Fruit fly (Drosophila melanogaster) whole organism, embryonic: ENCODE data around the gene Ndae1.

Source experiments
- BEAF-32 ChIP-seq: fragments of 200-800 bp; sonication (Bioruptor generic); optimal IDR thresholded peaks from 3 replicates; lab custom pipeline; 2017; ENCODE audit warnings: missing biosample characterization, missing genetic modification characterization, mild to moderate bottlenecking, moderate library complexity, missing genetic modification reagents
- CG10147 ChIP-seq: fragments of 200-800 bp; sonication (Bioruptor generic); optimal IDR thresholded peaks from 2 replicates; lab custom pipeline; 2019; ENCODE audit warnings: missing biosample characterization, mild to moderate bottlenecking, missing genetic modification characterization, moderate library complexity
- CG12659 ChIP-seq: fragments of 200-800 bp; sonication (Bioruptor generic); optimal IDR thresholded peaks from 3 replicates; lab custom pipeline; 2017; ENCODE audit warnings: mild to moderate bottlenecking, missing biosample characterization, missing genetic modification reagents, missing genetic modification characterization
- CG14014 ChIP-seq: fragments of 200-800 bp; sonication (Bioruptor generic); IDR thresholded peaks from 2 replicates; pipeline ENCODE4 v1.3.6; 2022; ENCODE audit warnings: missing biosample characterization, missing genetic modification characterization
- CG15696 ChIP-seq: fragments of 200-800 bp; sonication (Bioruptor generic); optimal IDR thresholded peaks from 2 replicates; lab custom pipeline; 2019; ENCODE audit warnings: missing biosample characterization, mild to moderate bottlenecking, missing genetic modification characterization, moderate library complexity
- CG18764 ChIP-seq: fragments of 200-800 bp; sonication (Bioruptor generic); optimal IDR thresholded peaks from 3 replicates; lab custom pipeline; 2016; ENCODE audit warnings: missing biosample characterization, missing genetic modification characterization
- CG34422 ChIP-seq: fragments of 200-800 bp; sonication (Bioruptor generic); IDR thresholded peaks from 3 replicates; pipeline ENCODE4 v1.3.6; 2022; ENCODE audit warnings: missing biosample characterization, missing genetic modification characterization
- CG3995 ChIP-seq: fragments of 200-800 bp; sonication (Bioruptor generic); optimal IDR thresholded peaks from 3 replicates; lab custom pipeline; 2016; ENCODE audit warnings: missing biosample characterization, missing genetic modification characterization
- CG4282 ChIP-seq: fragments of 200-800 bp; sonication (Bioruptor generic); optimal IDR thresholded peaks from 2 replicates; lab custom pipeline; 2016; ENCODE audit warnings: missing biosample characterization, missing genetic modification characterization
- CG6272 ChIP-seq: fragments of 200-800 bp; sonication (Bioruptor generic); IDR thresholded peaks from 2 replicates; pipeline ENCODE4 v1.3.6; 2022; ENCODE audit warnings: missing biosample characterization, missing genetic modification characterization
- CG6689 ChIP-seq: fragments of 200-800 bp; sonication (Bioruptor generic); IDR thresholded peaks from 2 replicates; pipeline ENCODE4 v1.3.6; 2022; ENCODE audit warnings: missing biosample characterization, missing genetic modification characterization
- CG6765 ChIP-seq: fragments of 200-800 bp; sonication (Bioruptor generic); optimal IDR thresholded peaks from 3 replicates; lab custom pipeline; 2017; ENCODE audit warnings: missing biosample characterization, mild to moderate bottlenecking, missing genetic modification characterization
- CG7839 ChIP-seq: fragments of 200-800 bp; sonication (Bioruptor generic); optimal IDR thresholded peaks from 3 replicates; lab custom pipeline; 2018; ENCODE audit warnings: missing biosample characterization, mild to moderate bottlenecking, missing genetic modification characterization, moderate library complexity
- CG7963 ChIP-seq: fragments of 200-800 bp; sonication (Bioruptor generic); IDR thresholded peaks from 3 replicates; pipeline ENCODE4 v1.3.6; 2022; ENCODE audit warnings: missing biosample characterization, missing genetic modification characterization; ENCODE audit not compliant: partially characterized antibody
- CG8089 ChIP-seq: fragments of 200-800 bp; sonication (Bioruptor generic); optimal IDR thresholded peaks from 3 replicates; lab custom pipeline; 2016; ENCODE audit warnings: missing biosample characterization, missing genetic modification characterization
- CG9609 ChIP-seq: fragments of 200-800 bp; sonication (Bioruptor generic); optimal IDR thresholded peaks from 3 replicates; lab custom pipeline; 2016; ENCODE audit warnings: missing biosample characterization, missing genetic modification characterization
- CG9932 ChIP-seq: fragments of 200-800 bp; sonication (Bioruptor generic); IDR thresholded peaks from 2 replicates; pipeline ENCODE4 v1.3.6; 2022; ENCODE audit warnings: missing biosample characterization, missing genetic modification characterization
- CoRest ChIP-seq: fragments of 200-800 bp; sonication (Bioruptor generic); optimal IDR thresholded peaks from 3 replicates; lab custom pipeline; 2018; ENCODE audit warnings: missing biosample characterization, mild to moderate bottlenecking, missing genetic modification characterization, moderate library complexity
- Doc3 ChIP-seq: fragments of 200-800 bp; sonication (Bioruptor generic); IDR thresholded peaks from 3 replicates; pipeline ENCODE4 v1.3.6; 2022; ENCODE audit warnings: missing biosample characterization, missing genetic modification characterization; ENCODE audit not compliant: partially characterized antibody
- Drgx ChIP-seq: fragments of 200-800 bp; sonication (Bioruptor generic); IDR thresholded peaks from 2 replicates; pipeline ENCODE4 v1.3.6; 2022; ENCODE audit warnings: missing biosample characterization, missing genetic modification characterization
- Eip74EF ChIP-seq, 2 experiments: fragments of 200-800 bp in 1 of 2; fragments of >200 bp in 1 of 2; sonication (Bioruptor generic) in 1 of 2; optimal IDR thresholded peaks; 2 replicates each; lab custom pipeline; 2017 to 2019; ENCODE audit warnings: missing biosample characterization in 2 of 2, missing genetic modification characterization in 2 of 2, mild to moderate bottlenecking in 1 of 2, moderate library complexity in 1 of 2
- Hr39 ChIP-seq: fragments of >200 bp; optimal IDR thresholded peaks from 2 replicates; lab custom pipeline; 2017
- Mes4 ChIP-seq: fragments of 200-800 bp; sonication (Bioruptor generic); optimal IDR thresholded peaks from 2 replicates; lab custom pipeline; 2016; ENCODE audit warnings: missing biosample characterization, missing genetic modification characterization
- Oaz ChIP-seq: fragments of 200-800 bp; sonication (Bioruptor generic); IDR thresholded peaks from 2 replicates; pipeline ENCODE4 v1.3.6; 2022; ENCODE audit warnings: missing biosample characterization, missing genetic modification characterization
- Oli ChIP-seq: fragments of 200-800 bp; sonication (Bioruptor generic); optimal IDR thresholded peaks from 2 replicates; lab custom pipeline; 2018; ENCODE audit warnings: missing biosample characterization, mild to moderate bottlenecking, missing genetic modification characterization, moderate library complexity
- Optix ChIP-seq: fragments of 200-800 bp; sonication (Bioruptor generic); IDR thresholded peaks from 3 replicates; pipeline ENCODE4 v1.3.6; 2022; ENCODE audit warnings: missing biosample characterization, missing genetic modification characterization
- Rfx ChIP-seq: fragments of 200-800 bp; sonication (Bioruptor generic); IDR thresholded peaks from 2 replicates; pipeline ENCODE4 v1.3.6; 2022; ENCODE audit warnings: missing biosample characterization, missing genetic modification characterization
- Side ChIP-seq: fragments of 200-800 bp; sonication (Bioruptor generic); optimal IDR thresholded peaks from 2 replicates; lab custom pipeline; 2016; ENCODE audit warnings: missing biosample characterization, missing genetic modification characterization
- Six4 ChIP-seq: fragments of 200-800 bp; sonication (Bioruptor generic); optimal IDR thresholded peaks from 2 replicates; lab custom pipeline; 2016; ENCODE audit warnings: missing biosample characterization, missing genetic modification characterization
- Tbp ChIP-seq: fragments of >200 bp; optimal IDR thresholded peaks from 2 replicates; lab custom pipeline; 2018; ENCODE audit warnings: missing biosample characterization, missing genetic modification characterization
- amos ChIP-seq: fragments of 200-800 bp; sonication (Bioruptor generic); IDR thresholded peaks from 2 replicates; pipeline ENCODE4 v1.3.6; 2022; ENCODE audit warnings: missing biosample characterization, missing genetic modification characterization; ENCODE audit not compliant: partially characterized antibody
- bigmax ChIP-seq: fragments of 200-800 bp; sonication (Bioruptor generic); optimal IDR thresholded peaks from 2 replicates; lab custom pipeline; 2018; ENCODE audit warnings: missing biosample characterization, mild to moderate bottlenecking, missing genetic modification characterization
- cg ChIP-seq: fragments of 200-800 bp; sonication (Bioruptor generic); optimal IDR thresholded peaks from 3 replicates; lab custom pipeline; 2019; ENCODE audit warnings: missing biosample characterization, mild to moderate bottlenecking, missing genetic modification characterization, moderate library complexity
- crol ChIP-seq: fragments of 200-800 bp; sonication (Bioruptor generic); IDR thresholded peaks from 2 replicates; pipeline ENCODE4 v1.3.6; 2022; ENCODE audit warnings: missing biosample characterization, missing genetic modification characterization
- dati ChIP-seq: fragments of 200-800 bp; sonication (Bioruptor generic); IDR thresholded peaks from 2 replicates; pipeline ENCODE4 v1.3.6; 2022; ENCODE audit warnings: missing biosample characterization, missing genetic modification characterization
- esg ChIP-seq: fragments of 200-800 bp; sonication (Bioruptor generic); conservative IDR thresholded peaks from 2 replicates; pipeline ENCODE4 v1.3.6; 2022; ENCODE audit warnings: missing biosample characterization, missing genetic modification characterization
- fru ChIP-seq: fragments of >200 bp; optimal IDR thresholded peaks from 2 replicates; lab custom pipeline; 2017
- gem ChIP-seq: fragments of 200-800 bp; sonication (Bioruptor generic); optimal IDR thresholded peaks from 2 replicates; lab custom pipeline; 2019; ENCODE audit warnings: missing biosample characterization, mild to moderate bottlenecking, missing genetic modification characterization, moderate library complexity
- hb ChIP-seq: fragments of 200-800 bp; sonication (Bioruptor generic); IDR thresholded peaks from 3 replicates; pipeline ENCODE4 v1.3.6; 2022; ENCODE audit warnings: missing biosample characterization, missing genetic modification characterization; ENCODE audit not compliant: partially characterized antibody
- ind ChIP-seq: fragments of 200-800 bp; sonication (Bioruptor generic); optimal IDR thresholded peaks from 3 replicates; lab custom pipeline; 2016; ENCODE audit warnings: missing biosample characterization, missing genetic modification characterization
- jumu ChIP-seq: fragments of 200-800 bp; sonication (Bioruptor generic); optimal IDR thresholded peaks from 3 replicates; lab custom pipeline; 2016; ENCODE audit warnings: missing biosample characterization, missing genetic modification characterization
- kah ChIP-seq: fragments of 200-800 bp; sonication (Bioruptor generic); optimal IDR thresholded peaks from 2 replicates; lab custom pipeline; 2018; ENCODE audit warnings: missing biosample characterization, mild to moderate bottlenecking, missing genetic modification characterization
- lilli ChIP-seq: fragments of 200-800 bp; sonication (Bioruptor generic); optimal IDR thresholded peaks from 3 replicates; lab custom pipeline; 2016; ENCODE audit warnings: missing biosample characterization, missing genetic modification characterization
- nau ChIP-seq: fragments of 200-800 bp; sonication (Bioruptor generic); optimal IDR thresholded peaks from 3 replicates; lab custom pipeline; 2017; ENCODE audit warnings: missing biosample characterization, mild to moderate bottlenecking, missing genetic modification characterization, missing genetic modification reagents
- ranshi ChIP-seq: fragments of 200-800 bp; sonication (Bioruptor generic); IDR thresholded peaks from 2 replicates; pipeline ENCODE4 v1.3.6; 2022; ENCODE audit warnings: missing biosample characterization, missing genetic modification characterization
- sens ChIP-seq: fragments of 200-800 bp; sonication (Bioruptor generic); peaks from one replicate; lab custom pipeline; 2016; ENCODE audit warnings: missing biosample characterization, missing genetic modification characterization
- seq ChIP-seq: fragments of 200-800 bp; sonication (Bioruptor generic); IDR thresholded peaks from 2 replicates; pipeline ENCODE4 v1.3.6; 2022; ENCODE audit warnings: missing biosample characterization, missing genetic modification characterization
- sna ChIP-seq: fragments of 200-800 bp; sonication (Bioruptor generic); IDR thresholded peaks from 2 replicates; pipeline ENCODE4 v1.3.6; 2022; ENCODE audit warnings: missing biosample characterization, missing genetic modification characterization; ENCODE audit not compliant: partially characterized antibody
- sr ChIP-seq: fragments of 200-800 bp; sonication (Bioruptor generic); IDR thresholded peaks from 3 replicates; pipeline ENCODE4 v1.3.6; 2022; ENCODE audit warnings: missing biosample characterization, missing genetic modification characterization
- zfh1 ChIP-seq: fragments of 200-800 bp; sonication (Bioruptor generic); IDR thresholded peaks from 3 replicates; pipeline ENCODE4 v1.3.6; 2022; ENCODE audit warnings: missing biosample characterization, missing genetic modification characterization

Gene Ndae1

dm6 chr2L:7200168-7200567, 49.0 kb downstream of the Ndae1 start (continued):
- no peak for TF ChIP-seq CG15696 (tag; lab: Kevin White, UChicago)
- 0 out of 2 replicates have a peak, but pooled peaks have one; percentile 16 for TF ChIP-seq CG6689 (GFP tag; lab: Robert Waterston, UW)
- TF ChIP-seq amos (GFP tag; lab: Robert Waterston, UW): no peak
- no peak for TF ChIP-seq jumu (GFP tag; lab: Kevin White, UChicago)
- peak; percentile 32 for TF ChIP-seq gem (tag; lab: Kevin White, UChicago)
- TF ChIP-seq CG7839: peak; percentile 0
- no peak for TF ChIP-seq fru
- peak; percentile 27 for TF ChIP-seq sens (GFP tag; lab: Kevin White, UChicago)
- TF ChIP-seq, all 482 proteins: peak for 9

- TF ChIP-seq CG10147 (GFP tag; lab: Kevin White, UChicago) (no peak), hb (GFP tag; lab: Robert Waterston, UW) (no peak), CG6765 (GFP tag; lab: Kevin White, UChicago) (no peak), bigmax (no peak), crol (GFP tag; lab: Robert Waterston, UW) (peak; percentile 66), zfh1 (GFP tag; lab: Robert Waterston, UW) (0 out of 3 replicates have a peak, but pooled peaks have one; percentile 22), cg (GFP tag; lab: Kevin White, UChicago) (peak; percentile 47), Drgx (peak; percentile 68), BEAF-32 (no peak), CG9609 (GFP tag; lab: Kevin White, UChicago) (no peak), Mes4 (GFP tag; lab: Kevin White, UChicago) (no peak), Oli (tag; lab: Kevin White, UChicago) (no peak), lilli (GFP tag; lab: Kevin White, UChicago) (no peak), CoRest (no peak), kah (no peak), CG4282 (GFP tag; lab: Kevin White, UChicago) (no peak), dati (GFP tag; lab: Robert Waterston, UW) (no peak), CG6272 (no peak), sna (GFP tag; lab: Robert Waterston, UW) (no peak), CG9932 (no peak), CG14014 (GFP tag; lab: Robert Waterston, UW) (no peak), CG7963 (GFP tag; lab: Robert Waterston, UW) (no peak), Rfx (GFP tag; lab: Robert Waterston, UW) (peak; percentile 74), Side (GFP tag; lab: Kevin White, UChicago) (no peak), Optix (no peak), Tbp (GFP tag; lab: Kevin White, UChicago) (no peak), nau (GFP tag; lab: Kevin White, UChicago) (no peak), Oaz (GFP tag; lab: Robert Waterston, UW) (no peak), Hr39 (no peak), esg (GFP tag; lab: Robert Waterston, UW) (no peak), CG12659 (GFP tag; lab: Kevin White, UChicago) (no peak), CG34422 (GFP tag; lab: Robert Waterston, UW) (0 out of 3 replicates have a peak, but pooled peaks have one; percentile 23), CG18764 (GFP tag; lab: Kevin White, UChicago) (no peak), ranshi (no peak), Doc3 (GFP tag; lab: Robert Waterston, UW) (no peak), sr (GFP tag; lab: Robert Waterston, UW) (peak; percentile 76; the same call in 2 of the 3 replicates), Eip74EF (GFP tag; optimal IDR thresholded peaks at IDR 0.05; lab: Kevin White, UChicago) (peak in 1 of 2 experiments; percentile 77), seq (GFP tag; lab: Robert Waterston, UW) (0 out of 2 replicates have a peak, but pooled peaks have one; percentile 18), CG3995 (GFP tag; lab: Kevin White, UChicago) (no peak), ind (GFP tag; lab: Kevin White, UChicago) (no peak), CG8089 (GFP tag; lab: Kevin White, UChicago) (no peak), Six4 (GFP tag; lab: Kevin White, UChicago) (no peak), CG6689 (GFP tag; lab: Robert Waterston, UW) (no peak)
These were observed 49.5 kb downstream of the Ndae1 start for dm6 chr2L:7199635-7200110.
